Worm (Caenorhabditis elegans) whole organism, young adult: ENCODE measurements around the gene ugt-30.

Source experiments
- B0035.1 ChIP-seq: sonication (generic microtip); optimal IDR thresholded peaks from 2 replicates; lab custom pipeline; 2016; ENCODE audit warnings: missing genetic modification characterization, mild to moderate bottlenecking, missing compliant biosample characterization, missing genotype, missing genetic modification reagents
- Y53F4B.3 ChIP-seq: fragments of 200-800 bp; sonication (Bioruptor generic); IDR thresholded peaks from 2 replicates; pipeline ENCODE4 v1.3.6; 2022; ENCODE audit warnings: missing genetic modification reagents, missing genetic modification characterization, missing compliant biosample characterization
- Y67H2A.10 ChIP-seq: fragments of 200-800 bp; sonication (Bioruptor generic); conservative IDR thresholded peaks from 2 replicates; pipeline ENCODE4 v1.3.6; 2022; ENCODE audit warnings: missing genetic modification reagents, missing genetic modification characterization, missing compliant biosample characterization
- ama-1 ChIP-seq, 3 experiments: fragments of 150-350 bp in 1 of 3; sonication (generic microtip) in 2 of 3; optimal IDR thresholded peaks; 2 replicates each; lab custom pipeline; 2014 to 2018; ENCODE audit warnings: missing biosample characterization in 2 of 3, missing genetic modification characterization in 2 of 3, missing genetic modification reagents in 2 of 3
- cebp-2 ChIP-seq: fragments of 200-800 bp; sonication (Bioruptor generic); IDR thresholded peaks from 2 replicates; pipeline ENCODE4 v1.3.6; 2022; ENCODE audit warnings: missing genetic modification characterization, missing compliant biosample characterization
- ceh-91 ChIP-seq: fragments of 200-800 bp; sonication (Bioruptor generic); IDR thresholded peaks from 2 replicates; pipeline ENCODE4 v1.3.6; 2022; ENCODE audit warnings: missing genetic modification reagents, missing genetic modification characterization, missing compliant biosample characterization
- egrh-3 ChIP-seq: fragments of 200-800 bp; sonication (Bioruptor generic); IDR thresholded peaks from 2 replicates; pipeline ENCODE4 v1.3.6; 2022; ENCODE audit warnings: missing genetic modification reagents, missing genetic modification characterization, missing compliant biosample characterization
- him-1 ChIP-seq: sonication (generic microtip); optimal IDR thresholded peaks from 2 replicates; lab custom pipeline; 2016; ENCODE audit warnings: missing genotype, missing genetic modification reagents, missing genetic modification characterization, missing compliant biosample characterization
- hlh-26 ChIP-seq: fragments of 200-800 bp; sonication (Bioruptor generic); conservative IDR thresholded peaks from 2 replicates; pipeline ENCODE4 v1.3.6; 2022; ENCODE audit warnings: missing genetic modification reagents, missing genetic modification characterization, missing compliant biosample characterization
- lir-1 ChIP-seq: fragments of 200-800 bp; sonication (Bioruptor generic); conservative IDR thresholded peaks from 2 replicates; pipeline ENCODE4 v1.3.6; 2022; ENCODE audit warnings: missing genetic modification reagents, missing genetic modification characterization, missing compliant biosample characterization
- pbrm-1 ChIP-seq: fragments of 200-800 bp; sonication (Bioruptor generic); IDR thresholded peaks from 2 replicates; pipeline ENCODE4 v1.3.6; 2022; ENCODE audit warnings: missing genetic modification reagents, missing genetic modification characterization, missing compliant biosample characterization
- pha-4 ChIP-seq: fragments of 150-350 bp; sonication (generic microtip); optimal IDR thresholded peaks from 2 replicates; lab custom pipeline; 2014; ENCODE audit warnings: missing biosample characterization, missing genetic modification reagents, missing genetic modification characterization
- unc-62 ChIP-seq: fragments of 150-350 bp; optimal IDR thresholded peaks from 2 replicates; lab custom pipeline; 2014; ENCODE audit warnings: missing biosample characterization, missing genetic modification reagents, missing genetic modification characterization

DNA sequence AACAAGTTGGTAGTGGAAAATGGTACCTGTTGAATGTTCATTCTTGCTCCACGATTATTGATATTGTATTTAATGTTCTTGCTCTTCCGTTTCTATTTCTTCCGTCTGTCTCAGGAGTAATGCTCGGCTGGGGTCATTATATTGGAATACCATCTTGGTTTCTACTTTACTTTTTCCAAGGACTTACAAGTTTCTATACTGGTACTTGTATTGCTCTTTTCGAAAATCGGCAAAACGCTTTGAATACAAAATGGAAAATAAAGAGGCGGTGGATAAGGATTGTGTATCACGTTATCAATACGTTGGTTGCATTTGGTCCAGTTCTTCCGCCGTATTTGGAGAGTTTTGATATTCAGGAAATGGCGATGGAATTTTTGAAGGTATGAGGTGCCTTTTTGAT is 26.9 kb upstream of the ugt-30 start:
- TF ChIP-seq unc-62 (GFP tag; lab: Kevin White, UChicago), result no peak
- no peak for TF ChIP-seq cebp-2 (GFP tag; lab: Robert Waterston, UW)
- no peak for TF ChIP-seq ceh-91 (GFP tag; lab: Robert Waterston, UW)
- no peak for TF ChIP-seq Y67H2A.10 (GFP tag; lab: Robert Waterston, UW)
- TF ChIP-seq hlh-26, result no peak
- TF ChIP-seq ama-1 (optimal IDR thresholded peaks at IDR 0.05; lab: Kevin White, UChicago), result no peak
- no peak for TF ChIP-seq ama-1 (GFP tag; optimal IDR thresholded peaks at IDR 0.05; lab: Kevin White, UChicago)
- TF ChIP-seq pha-4, result no peak
- no peak for TF ChIP-seq him-1 (tag; lab: Kevin White, UChicago)
- no peak for TF ChIP-seq egrh-3 (GFP tag; lab: Robert Waterston, UW)
- no peak for TF ChIP-seq pbrm-1 (GFP tag; lab: Robert Waterston, UW)
- no peak for TF ChIP-seq lir-1 (GFP tag; lab: Robert Waterston, UW)
- TF ChIP-seq Y53F4B.3 (GFP tag; lab: Robert Waterston, UW), result no peak
- TF ChIP-seq B0035.1 (tag; lab: Kevin White, UChicago), result no peak
